Fruit fly (Drosophila melanogaster): ENCODE data around the gene CG10375.

The CG10375 gene

dm6 chr3R:23724843-23725506, 42.5 kb upstream of the CG10375 start:
- TF ChIP-seq pnt (GFP tag; optimal IDR thresholded peaks at IDR 0.05) (no peak), mirr (GFP tag; optimal IDR thresholded peaks at IDR 0.05) (peak; percentile 86), CG34376 (GFP tag; optimal IDR thresholded peaks at IDR 0.05) (peak; percentile 85), Hey (tag; optimal IDR thresholded peaks at IDR 0.05) (peak; percentile 94), Oaz (GFP tag; IDR thresholded peaks at IDR 0.05) (no peak), lab (GFP tag; optimal IDR thresholded peaks at IDR 0.05) (peak; percentile 39), shn (GFP tag; optimal IDR thresholded peaks at IDR 0.05) (no peak), CG8478 (optimal IDR thresholded peaks at IDR 0.05) (no peak), grn (GFP tag; optimal IDR thresholded peaks at IDR 0.05) (peak; percentile 73), CG6813 (GFP tag; optimal IDR thresholded peaks at IDR 0.05) (peak; percentile 8), CG15479 (GFP tag; optimal IDR thresholded peaks at IDR 0.05) (peak; percentile 28), nerfin-2 (GFP tag; IDR thresholded peaks at IDR 0.05; ENCODE audit: partially characterized antibody) (no peak), CG15514 (GFP tag; optimal IDR thresholded peaks at IDR 0.05) (peak; percentile 2), rib (GFP tag; IDR thresholded peaks at IDR 0.05) (peak; percentile 70; the same call in 1 of the 2 replicates), Atf6 (GFP tag; IDR thresholded peaks at IDR 0.05) (0 out of 2 replicates have a peak, but pooled peaks have one; percentile 31), chinmo (GFP tag; IDR thresholded peaks at IDR 0.05; ENCODE audit: partially characterized antibody) (0 out of 4 replicates have a peak, but pooled peaks have one; percentile 16), cwo (GFP tag; optimal IDR thresholded peaks at IDR 0.05) (peak; percentile 39), Fer2 (tag; optimal IDR thresholded peaks at IDR 0.05) (no peak), sug (tag; optimal IDR thresholded peaks at IDR 0.05) (peak; percentile 97), CG17186 (GFP tag; optimal IDR thresholded peaks at IDR 0.05) (no peak), GATAe (GFP tag; conservative IDR thresholded peaks at IDR 0.05) (peak; percentile 87), row (GFP tag; IDR thresholded peaks at IDR 0.05) (0 out of 3 replicates have a peak, but pooled peaks have one; percentile 16), CG10543 (GFP tag; optimal IDR thresholded peaks at IDR 0.05) (peak; percentile 43), sd (tag; optimal IDR thresholded peaks at IDR 0.05) (peak; percentile 74), Hmr (GFP tag; optimal IDR thresholded peaks at IDR 0.05) (peak; percentile 23), HmgZ (tag; optimal IDR thresholded peaks at IDR 0.05) (peak; percentile 2), gro (GFP tag; optimal IDR thresholded peaks at IDR 0.05) (peak; percentile 29), CG8290 (GFP tag; optimal IDR thresholded peaks at IDR 0.05) (no peak), CG8290 (tag; optimal IDR thresholded peaks at IDR 0.05) (peak in 1 of 2 experiments; percentile 8), ewg (GFP tag; optimal IDR thresholded peaks at IDR 0.05) (no peak), Vsx1 (GFP tag; optimal IDR thresholded peaks at IDR 0.05) (peak; percentile 30), exex (tag; optimal IDR thresholded peaks at IDR 0.05) (peak; percentile 99), vfl (GFP tag; optimal IDR thresholded peaks at IDR 0.05) (no peak), Med (GFP tag) (peak; percentile 28)

dm6 chr3R:23725711-23726349, 41.7 kb upstream of the CG10375 start:
- no peak for TF ChIP-seq CG9876 (GFP tag; optimal IDR thresholded peaks at IDR 0.05)
- TF ChIP-seq CG12155 (GFP tag; optimal IDR thresholded peaks at IDR 0.05): no peak
- TF ChIP-seq ranshi (GFP tag; IDR thresholded peaks at IDR 0.05): no peak
- peak; percentile 20 for TF ChIP-seq CoRest (tag; optimal IDR thresholded peaks at IDR 0.05)
- TF ChIP-seq CG6654 (GFP tag; optimal IDR thresholded peaks at IDR 0.05): no peak
- TF ChIP-seq grau (tag; optimal IDR thresholded peaks at IDR 0.05): no peak
- TF ChIP-seq Deaf1 (tag; optimal IDR thresholded peaks at IDR 0.05): peak; percentile 67
- TF ChIP-seq MTF-1 (GFP tag; optimal IDR thresholded peaks at IDR 0.05; ENCODE audit: borderline replicate concordance): no peak
- peak; percentile 52 for TF ChIP-seq CG12071 (GFP tag; optimal IDR thresholded peaks at IDR 0.05)
- no peak for TF ChIP-seq Hr51 (GFP tag; optimal IDR thresholded peaks at IDR 0.05)
- no peak for TF ChIP-seq ab (GFP tag; optimal IDR thresholded peaks at IDR 0.05)
- TF ChIP-seq CG15514 (GFP tag; optimal IDR thresholded peaks at IDR 0.05): peak; percentile 40
- TF ChIP-seq CG9215 (GFP tag; IDR thresholded peaks at IDR 0.05): no peak
- no peak for TF ChIP-seq CG12236 (GFP tag; optimal IDR thresholded peaks at IDR 0.05)
- TF ChIP-seq H2.0 (GFP tag; IDR thresholded peaks at IDR 0.05): no peak
- no peak for TF ChIP-seq Sry-β (GFP tag; optimal IDR thresholded peaks at IDR 0.05)
- no peak for TF ChIP-seq tna (GFP tag; IDR thresholded peaks at IDR 0.05; ENCODE audit: partially characterized antibody)

Data from whole organism, embryonic.